Worm (Caenorhabditis elegans) whole organism, mixed stage, embryonic: ENCODE results near the gene dmsr-13.

Source experiments
- M03D4.4 ChIP-seq: sonication (generic microtip); optimal IDR thresholded peaks from 2 replicates; lab custom pipeline; 2017; ENCODE audit warnings: mild to moderate bottlenecking, missing genetic modification characterization, missing compliant biosample characterization
- blmp-1 ChIP-seq: fragments of 150-350 bp; optimal IDR thresholded peaks from 2 replicates; lab custom pipeline; 2014; ENCODE audit warnings: missing biosample characterization, missing genetic modification characterization
- ceh-39 ChIP-seq: fragments of 150-350 bp; optimal IDR thresholded peaks from 2 replicates; lab custom pipeline; 2014; ENCODE audit warnings: missing biosample characterization, missing genetic modification characterization
- ceh-43 ChIP-seq: fragments of 200-800 bp; sonication (Bioruptor generic); optimal IDR thresholded peaks from 2 replicates; lab custom pipeline; 2018; ENCODE audit warnings: mild to moderate bottlenecking, missing genetic modification characterization, moderate library complexity, missing compliant biosample characterization
- ceh-83 ChIP-seq: fragments of 200-800 bp; sonication (Bioruptor generic); optimal IDR thresholded peaks from 2 replicates; lab custom pipeline; 2018; ENCODE audit warnings: mild to moderate bottlenecking, missing genetic modification characterization, missing compliant biosample characterization
- ces-1 ChIP-seq: fragments of 150-350 bp; optimal IDR thresholded peaks from 2 replicates; lab custom pipeline; 2014; ENCODE audit warnings: missing biosample characterization, missing genetic modification reagents, missing genetic modification characterization
- drap-1 ChIP-seq: fragments of 200-800 bp; sonication (Bioruptor generic); optimal IDR thresholded peaks from 3 replicates; lab custom pipeline; 2018; ENCODE audit warnings: mild to moderate bottlenecking, missing genetic modification characterization, missing compliant biosample characterization
- elt-1 ChIP-seq: sonication (generic microtip); optimal IDR thresholded peaks from 2 replicates; lab custom pipeline; 2017; ENCODE audit warnings: missing genetic modification characterization, mild to moderate bottlenecking, missing compliant biosample characterization, antibody characterized with exemption, moderate library complexity, borderline replicate concordance; ENCODE audit not compliant: insufficient read depth
- elt-3 ChIP-seq: fragments of 150-350 bp; optimal IDR thresholded peaks from 2 replicates; lab custom pipeline; 2014; ENCODE audit warnings: missing biosample characterization, missing genetic modification characterization
- flh-1 ChIP-seq: fragments of 200-800 bp; sonication (Bioruptor generic); optimal IDR thresholded peaks from 2 replicates; lab custom pipeline; 2018; ENCODE audit warnings: mild to moderate bottlenecking, missing genetic modification characterization, moderate library complexity, missing compliant biosample characterization
- ham-2 ChIP-seq: fragments of 200-800 bp; sonication (Bioruptor generic); optimal IDR thresholded peaks from 2 replicates; lab custom pipeline; 2018; ENCODE audit warnings: mild to moderate bottlenecking, missing genetic modification characterization, missing compliant biosample characterization
- hlh-1 ChIP-seq: fragments of 150-350 bp; optimal IDR thresholded peaks from 2 replicates; lab custom pipeline; 2014; ENCODE audit warnings: missing biosample characterization, missing genetic modification reagents, missing genetic modification characterization
- lin-13 ChIP-seq: fragments of 150-350 bp; optimal IDR thresholded peaks from 2 replicates; lab custom pipeline; 2014; ENCODE audit warnings: missing biosample characterization, missing genetic modification characterization
- lin-32 ChIP-seq: fragments of 200-800 bp; sonication (Bioruptor generic); optimal IDR thresholded peaks from 2 replicates; lab custom pipeline; 2018; ENCODE audit warnings: mild to moderate bottlenecking, missing genetic modification characterization, missing compliant biosample characterization
- lsy-2 ChIP-seq: fragments of 150-350 bp; optimal IDR thresholded peaks from 2 replicates; lab custom pipeline; 2014; ENCODE audit warnings: missing biosample characterization, missing genetic modification characterization
- mab-5 ChIP-seq: fragments of 150-350 bp; optimal IDR thresholded peaks from 2 replicates; lab custom pipeline; 2014; ENCODE audit warnings: missing biosample characterization, missing genetic modification characterization
- mep-1 ChIP-seq: fragments of 150-350 bp; optimal IDR thresholded peaks from 2 replicates; lab custom pipeline; 2017; ENCODE audit warnings: missing biosample characterization, missing genetic modification reagents, missing genetic modification characterization, inconsistent platforms
- mls-2 ChIP-seq: sonication (generic microtip); optimal IDR thresholded peaks from 2 replicates; lab custom pipeline; 2016; ENCODE audit warnings: mild to moderate bottlenecking, missing genetic modification characterization, moderate library complexity, missing compliant biosample characterization
- nhr-12 ChIP-seq: fragments of 150-350 bp; optimal IDR thresholded peaks from 2 replicates; lab custom pipeline; 2014; ENCODE audit warnings: missing biosample characterization, missing genetic modification characterization
- nhr-2 ChIP-seq: fragments of 150-350 bp; optimal IDR thresholded peaks from 2 replicates; lab custom pipeline; 2014; ENCODE audit warnings: missing biosample characterization, missing genetic modification characterization
- nhr-237 ChIP-seq: fragments of 150-350 bp; optimal IDR thresholded peaks from 2 replicates; lab custom pipeline; 2014; ENCODE audit warnings: missing biosample characterization, missing genetic modification characterization
- nhr-28 ChIP-seq: fragments of 150-350 bp; optimal IDR thresholded peaks from 2 replicates; lab custom pipeline; 2014; ENCODE audit warnings: missing biosample characterization, missing genetic modification characterization
- sem-2 ChIP-seq: fragments of 200-800 bp; sonication (Bioruptor generic); optimal IDR thresholded peaks from 2 replicates; lab custom pipeline; 2018; ENCODE audit warnings: mild to moderate bottlenecking, missing genetic modification characterization, missing compliant biosample characterization
- snpc-4 ChIP-seq: fragments of 150-350 bp; optimal IDR thresholded peaks from 2 replicates; lab custom pipeline; 2014; ENCODE audit warnings: missing biosample characterization, missing genetic modification characterization
- sptf-1 ChIP-seq: sonication (generic microtip); optimal IDR thresholded peaks from 2 replicates; lab custom pipeline; 2017; ENCODE audit warnings: mild to moderate bottlenecking, missing genetic modification characterization, moderate library complexity, missing compliant biosample characterization
- tbx-8 ChIP-seq: fragments of 200-800 bp; sonication (Bioruptor generic); optimal IDR thresholded peaks from 2 replicates; lab custom pipeline; 2018; ENCODE audit warnings: mild to moderate bottlenecking, missing genetic modification characterization, moderate library complexity, missing compliant biosample characterization
- unc-120 ChIP-seq: sonication (generic microtip); optimal IDR thresholded peaks from 2 replicates; lab custom pipeline; 2017; ENCODE audit warnings: missing genetic modification characterization, missing compliant biosample characterization; ENCODE audit not compliant: poor library complexity, severe bottlenecking
- unc-39 ChIP-seq: fragments of 150-350 bp; optimal IDR thresholded peaks from 2 replicates; lab custom pipeline; 2014; ENCODE audit warnings: missing biosample characterization, missing genetic modification characterization
- unc-62 ChIP-seq: fragments of 150-350 bp; optimal IDR thresholded peaks from 2 replicates; lab custom pipeline; 2014; ENCODE audit warnings: missing biosample characterization, missing genetic modification reagents, missing genetic modification characterization
- zip-8 ChIP-seq: fragments of 150-350 bp; optimal IDR thresholded peaks from 2 replicates; lab custom pipeline; 2014; ENCODE audit warnings: missing biosample characterization, missing genetic modification characterization
- ztf-11 ChIP-seq: fragments of 150-350 bp; optimal IDR thresholded peaks from 2 replicates; lab custom pipeline; 2014; ENCODE audit warnings: missing biosample characterization, missing genetic modification characterization

dmsr-13 gene

DNA sequence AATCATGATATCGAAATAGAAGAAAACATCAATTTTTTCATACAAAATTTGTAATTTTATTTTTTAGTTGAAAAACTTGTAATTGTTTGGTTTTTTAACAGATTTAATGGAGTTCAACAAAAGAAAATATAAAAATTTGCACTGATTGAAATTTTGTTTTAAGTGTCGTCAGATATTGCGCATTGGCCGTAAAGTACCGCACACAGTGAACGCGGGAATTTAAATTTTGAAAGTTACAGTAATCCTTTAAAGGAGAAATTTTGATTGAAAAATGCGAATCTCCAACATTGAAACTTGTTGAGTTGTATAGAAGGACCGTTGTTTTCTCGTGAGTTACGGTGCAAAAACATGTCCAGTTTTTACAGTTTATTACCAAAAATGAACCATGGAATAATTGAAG is 26.7 kb downstream of the dmsr-13 start:
- no peak for TF ChIP-seq ceh-43 (GFP tag; lab: Kevin White, UChicago)
- TF ChIP-seq mep-1 (tag; lab: Kevin White, UChicago) = no peak
- no peak for TF ChIP-seq blmp-1
- no peak for TF ChIP-seq elt-1 (tag; lab: Kevin White, UChicago)
- no peak for TF ChIP-seq M03D4.4 (tag; lab: Kevin White, UChicago)
- TF ChIP-seq mab-5 (tag; lab: Kevin White, UChicago) = no peak
- no peak for TF ChIP-seq ceh-39 (tag; lab: Kevin White, UChicago)
- no peak for TF ChIP-seq tbx-8 (GFP tag; lab: Kevin White, UChicago)
- no peak for TF ChIP-seq ceh-83
- TF ChIP-seq flh-1 (GFP tag; lab: Kevin White, UChicago) = no peak
- TF ChIP-seq lin-32 (GFP tag; lab: Kevin White, UChicago) = no peak
- TF ChIP-seq nhr-28 (tag; lab: Kevin White, UChicago) = no peak
- TF ChIP-seq drap-1 (GFP tag; lab: Kevin White, UChicago) = no peak
- no peak for TF ChIP-seq unc-39 (tag; lab: Kevin White, UChicago)
- TF ChIP-seq snpc-4 = no peak
- TF ChIP-seq elt-3 = no peak
- TF ChIP-seq, all 35 proteins: peak for 0

DNA sequence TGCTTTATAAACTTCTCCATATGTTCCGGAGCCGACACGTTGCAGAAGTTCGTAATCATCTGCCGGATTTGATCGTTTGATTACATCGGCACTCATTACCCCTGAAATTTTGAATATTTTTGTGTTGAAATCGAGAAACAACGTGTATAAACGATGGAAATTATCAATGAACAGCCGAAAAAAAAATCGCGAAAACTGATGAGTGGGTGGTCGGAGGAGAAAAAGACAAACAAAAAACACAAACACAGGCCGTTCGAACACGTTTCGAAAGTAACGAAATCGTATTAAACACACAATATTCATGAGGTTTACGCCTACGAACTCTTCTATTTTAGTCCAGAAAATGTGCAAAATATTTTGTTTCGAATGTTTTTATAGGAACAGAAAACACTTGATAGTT is 27.1 kb downstream of the dmsr-13 start, which contains the start of gene gck-2:
Gene gck-2 (minus strand): TSS at position 101 of the 400 bp plus-strand sequence.
- TF ChIP-seq ztf-11 (tag; lab: Kevin White, UChicago) (no peak), hlh-1 (tag; lab: Kevin White, UChicago) (no peak), nhr-28 (tag; lab: Kevin White, UChicago) (no peak), zip-8 (tag; lab: Kevin White, UChicago) (no peak), ceh-39 (tag; lab: Kevin White, UChicago) (no peak), mep-1 (tag; lab: Kevin White, UChicago) (no peak), mls-2 (tag; lab: Kevin White, UChicago) (no peak), nhr-2 (tag; lab: Kevin White, UChicago) (no peak)
- TF ChIP-seq, all 35 proteins: peak for 0

DNA sequence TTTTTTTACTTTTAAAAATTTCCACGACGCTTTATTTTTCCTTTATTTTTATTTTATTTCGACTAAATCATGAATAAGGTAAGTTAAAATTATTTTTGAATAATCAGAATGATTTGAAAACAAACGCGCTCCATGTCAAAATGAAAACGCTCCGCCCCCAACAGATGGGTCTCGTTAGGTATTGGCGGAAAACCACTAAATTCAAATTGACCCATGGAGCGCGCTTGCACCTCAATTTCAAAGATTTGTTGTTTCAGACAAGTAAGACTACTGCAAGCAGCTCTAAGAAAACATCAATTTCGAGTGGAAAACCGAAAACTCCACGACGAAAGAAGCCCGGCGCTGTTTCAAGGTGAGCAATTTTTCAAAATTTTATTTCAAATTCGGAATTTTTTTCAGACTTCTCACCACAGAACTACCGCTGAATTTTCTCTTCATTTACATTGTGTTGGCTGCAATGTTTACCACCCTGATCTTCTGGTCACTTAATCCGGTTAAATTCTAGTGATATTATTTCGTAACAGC is 31.7 kb downstream of the dmsr-13 start, which contains the start of gene ZC404.2:
Gene ZC404.2 (plus strand): TSS at position 47 of the 525 bp plus-strand sequence.
- TF ChIP-seq ceh-83 = no peak
- no peak for TF ChIP-seq elt-3
- TF ChIP-seq ztf-11 (tag; lab: Kevin White, UChicago) = no peak
- TF ChIP-seq nhr-12 (tag; lab: Kevin White, UChicago) = no peak
- no peak for TF ChIP-seq drap-1 (GFP tag; lab: Kevin White, UChicago)
- no peak for TF ChIP-seq hlh-1 (tag; lab: Kevin White, UChicago)
- no peak for TF ChIP-seq unc-39 (tag; lab: Kevin White, UChicago)
- TF ChIP-seq sem-2 (GFP tag; lab: Kevin White, UChicago) = no peak

DNA sequence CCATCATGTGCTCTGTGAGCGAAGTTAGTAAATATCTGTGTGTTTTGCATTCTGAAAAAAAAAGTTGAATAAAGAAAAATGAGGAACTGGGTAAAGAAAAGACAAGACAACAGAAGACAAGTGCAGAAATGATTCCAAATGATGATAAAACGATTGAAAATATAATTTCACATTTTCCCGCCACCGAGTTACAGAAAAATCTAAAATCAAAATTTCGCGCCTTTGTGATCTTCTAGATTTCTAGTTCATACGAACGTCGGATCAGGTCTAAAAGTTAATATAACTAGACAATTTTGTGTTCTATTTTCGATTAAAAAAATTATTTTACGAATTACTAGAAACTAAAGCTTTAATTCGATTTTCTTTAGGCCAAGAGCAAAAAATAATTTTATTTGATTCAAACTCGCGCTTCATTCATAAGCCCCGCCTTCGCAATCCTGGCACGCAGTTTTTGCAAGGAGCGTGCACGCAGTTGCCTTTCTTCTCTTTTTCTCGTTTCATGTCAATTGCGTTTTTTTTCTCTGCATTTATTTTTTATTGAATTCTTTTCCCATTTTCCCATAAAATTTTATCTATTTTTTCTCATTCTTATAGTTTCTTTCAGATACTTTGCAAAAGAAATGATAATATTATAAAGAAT is 34.7 kb downstream of the dmsr-13 start, which contains the start of the genes spn-4 and spe-39:
Gene spn-4 (minus strand): TSS at position 51 of the 640 bp plus-strand sequence.
Gene spe-39 (plus strand): TSS at position 599 of the 640 bp plus-strand sequence.
- TF ChIP-seq nhr-2 (tag; lab: Kevin White, UChicago) (peak; percentile 29), unc-62 (GFP tag; lab: Kevin White, UChicago) (no peak), M03D4.4 (tag; lab: Kevin White, UChicago) (peak; percentile 49), nhr-12 (tag; lab: Kevin White, UChicago) (peak; percentile 38), nhr-28 (tag; lab: Kevin White, UChicago) (no peak), hlh-1 (tag; lab: Kevin White, UChicago) (peak; percentile 26), mab-5 (tag; lab: Kevin White, UChicago) (peak; percentile 48), sptf-1 (tag; lab: Kevin White, UChicago) (peak; percentile 69), ceh-43 (GFP tag; lab: Kevin White, UChicago) (no peak), nhr-237 (tag; lab: Kevin White, UChicago) (peak; percentile 47), flh-1 (GFP tag; lab: Kevin White, UChicago) (no peak), blmp-1 (peak; percentile 30), ceh-39 (tag; lab: Kevin White, UChicago) (peak; percentile 13), lsy-2 (tag; lab: Kevin White, UChicago) (peak; percentile 49), unc-120 (no peak), elt-1 (tag; lab: Kevin White, UChicago) (peak; percentile 6), mep-1 (tag; lab: Kevin White, UChicago) (peak; percentile 69), tbx-8 (GFP tag; lab: Kevin White, UChicago) (no peak), ces-1 (GFP tag; lab: Kevin White, UChicago) (peak; percentile 79), ztf-11 (tag; lab: Kevin White, UChicago) (peak; percentile 50), ham-2 (GFP tag; lab: Kevin White, UChicago) (peak; percentile 15), ceh-83 (no peak), lin-13 (tag; lab: Kevin White, UChicago) (peak; percentile 44)
